Worm (Caenorhabditis elegans): ENCODE measurements around the gene rpl-43.

The rpl-43 gene

ce11 chrII:14155259-14156023 is at the start of gene rpl-43, which contains the start of gene xrn-2:
rpl-43 (plus strand) TSS chrII:14155294.
xrn-2 (plus strand) TSS chrII:14155768.
- no peak for TF ChIP-seq flt-1 (GFP tag; IDR thresholded peaks at IDR 0.05)
- no peak for TF ChIP-seq tab-1 (GFP tag; IDR thresholded peaks at IDR 0.05)
- no peak for TF ChIP-seq ztf-23 (GFP tag; IDR thresholded peaks at IDR 0.05)
- TF ChIP-seq ztf-29 (GFP tag; IDR thresholded peaks at IDR 0.05), result no peak
- TF ChIP-seq ref-1 (GFP tag; conservative IDR thresholded peaks at IDR 0.05), result no peak
- no peak for TF ChIP-seq T22C8.4 (GFP tag; IDR thresholded peaks at IDR 0.05)
- no peak for TF ChIP-seq med-1 (GFP tag; optimal IDR thresholded peaks at IDR 0.05; ENCODE audit: insufficient read depth)
- no peak for TF ChIP-seq klf-2 (GFP tag; conservative IDR thresholded peaks at IDR 0.05)
- TF ChIP-seq cog-1 (tag; optimal IDR thresholded peaks at IDR 0.05), result no peak

- TF ChIP-seq klf-2 (GFP tag; conservative IDR thresholded peaks at IDR 0.05), result no peak
- TF ChIP-seq ztf-23 (GFP tag; IDR thresholded peaks at IDR 0.05), result no peak
- TF ChIP-seq cog-1 (tag; optimal IDR thresholded peaks at IDR 0.05), result no peak
- TF ChIP-seq ref-1 (GFP tag; conservative IDR thresholded peaks at IDR 0.05), result no peak
- no peak for TF ChIP-seq T22C8.4 (GFP tag; IDR thresholded peaks at IDR 0.05)
- no peak for TF ChIP-seq tab-1 (GFP tag; IDR thresholded peaks at IDR 0.05)
- no peak for TF ChIP-seq med-1 (GFP tag; optimal IDR thresholded peaks at IDR 0.05; ENCODE audit: insufficient read depth)
- TF ChIP-seq ztf-29 (GFP tag; IDR thresholded peaks at IDR 0.05), result no peak
- TF ChIP-seq flt-1 (GFP tag; IDR thresholded peaks at IDR 0.05), result no peak
Measured at ce11 chrII:14106164-14106563, 48.9 kb upstream of the rpl-43 start.

- TF ChIP-seq ztf-23 (GFP tag; IDR thresholded peaks at IDR 0.05), result no peak
- no peak for TF ChIP-seq klf-2 (GFP tag; conservative IDR thresholded peaks at IDR 0.05)
- TF ChIP-seq ref-1 (GFP tag; conservative IDR thresholded peaks at IDR 0.05), result no peak
Measured at ce11 chrII:14109184-14109664, 45.9 kb upstream of the rpl-43 start, which contains the start of gene cpg-7. cpg-7 (minus strand) TSS chrII:14109234.

ce11 chrII:14112842-14113241 is 42.3 kb upstream of the rpl-43 start:
- TF ChIP-seq tab-1 (GFP tag; IDR thresholded peaks at IDR 0.05), result no peak
- TF ChIP-seq cog-1 (tag; optimal IDR thresholded peaks at IDR 0.05), result no peak
- no peak for TF ChIP-seq med-1 (GFP tag; optimal IDR thresholded peaks at IDR 0.05; ENCODE audit: insufficient read depth)
- TF ChIP-seq klf-2 (GFP tag; conservative IDR thresholded peaks at IDR 0.05), result no peak
- TF ChIP-seq T22C8.4 (GFP tag; IDR thresholded peaks at IDR 0.05), result no peak

- TF ChIP-seq klf-2 (GFP tag; conservative IDR thresholded peaks at IDR 0.05) (no peak), ztf-23 (GFP tag; IDR thresholded peaks at IDR 0.05) (no peak), cog-1 (tag; optimal IDR thresholded peaks at IDR 0.05) (no peak), flt-1 (GFP tag; IDR thresholded peaks at IDR 0.05) (no peak), tab-1 (GFP tag; IDR thresholded peaks at IDR 0.05) (no peak), T22C8.4 (GFP tag; IDR thresholded peaks at IDR 0.05) (no peak), ztf-29 (GFP tag; IDR thresholded peaks at IDR 0.05) (no peak), ref-1 (GFP tag; conservative IDR thresholded peaks at IDR 0.05) (no peak), med-1 (GFP tag; optimal IDR thresholded peaks at IDR 0.05; ENCODE audit: insufficient read depth) (no peak)
Measured at ce11 chrII:14118391-14118790, 36.7 kb upstream of the rpl-43 start.

- no peak for TF ChIP-seq klf-2 (GFP tag; conservative IDR thresholded peaks at IDR 0.05)
- TF ChIP-seq tab-1 (GFP tag; IDR thresholded peaks at IDR 0.05), result no peak
- no peak for TF ChIP-seq ref-1 (GFP tag; conservative IDR thresholded peaks at IDR 0.05)
- no peak for TF ChIP-seq ztf-29 (GFP tag; IDR thresholded peaks at IDR 0.05)
- TF ChIP-seq cog-1 (tag; optimal IDR thresholded peaks at IDR 0.05), result no peak
- no peak for TF ChIP-seq ztf-23 (GFP tag; IDR thresholded peaks at IDR 0.05)
- no peak for TF ChIP-seq flt-1 (GFP tag; IDR thresholded peaks at IDR 0.05)
- no peak for TF ChIP-seq med-1 (GFP tag; optimal IDR thresholded peaks at IDR 0.05; ENCODE audit: insufficient read depth)
- no peak for TF ChIP-seq T22C8.4 (GFP tag; IDR thresholded peaks at IDR 0.05)
Measured at ce11 chrII:14122065-14122464, 33.0 kb upstream of the rpl-43 start, which contains the start of gene K09E4.4. K09E4.4 (minus strand) TSS chrII:14122165.

- TF ChIP-seq T22C8.4 (GFP tag; IDR thresholded peaks at IDR 0.05), result no peak
- TF ChIP-seq ref-1 (GFP tag; conservative IDR thresholded peaks at IDR 0.05), result no peak
- no peak for TF ChIP-seq flt-1 (GFP tag; IDR thresholded peaks at IDR 0.05)
- TF ChIP-seq ztf-29 (GFP tag; IDR thresholded peaks at IDR 0.05), result no peak
- TF ChIP-seq med-1 (GFP tag; optimal IDR thresholded peaks at IDR 0.05; ENCODE audit: insufficient read depth), result no peak
- TF ChIP-seq klf-2 (GFP tag; conservative IDR thresholded peaks at IDR 0.05), result no peak
- TF ChIP-seq tab-1 (GFP tag; IDR thresholded peaks at IDR 0.05), result no peak
- no peak for TF ChIP-seq cog-1 (tag; optimal IDR thresholded peaks at IDR 0.05)
- no peak for TF ChIP-seq ztf-23 (GFP tag; IDR thresholded peaks at IDR 0.05)
Measured at ce11 chrII:14126841-14127240, 28.3 kb upstream of the rpl-43 start, which contains the start of gene K09E4.3. K09E4.3 (minus strand) TSS chrII:14126941.

ce11 chrII:14129191-14129590 is 25.9 kb upstream of the rpl-43 start:
- no peak for TF ChIP-seq tab-1 (GFP tag; IDR thresholded peaks at IDR 0.05)
- no peak for TF ChIP-seq ztf-23 (GFP tag; IDR thresholded peaks at IDR 0.05)
- TF ChIP-seq ref-1 (GFP tag; conservative IDR thresholded peaks at IDR 0.05), result no peak
- TF ChIP-seq cog-1 (tag; optimal IDR thresholded peaks at IDR 0.05), result no peak
- no peak for TF ChIP-seq klf-2 (GFP tag; conservative IDR thresholded peaks at IDR 0.05)

- TF ChIP-seq ref-1 (GFP tag; conservative IDR thresholded peaks at IDR 0.05) (no peak), flt-1 (GFP tag; IDR thresholded peaks at IDR 0.05) (no peak), ztf-23 (GFP tag; IDR thresholded peaks at IDR 0.05) (no peak), T22C8.4 (GFP tag; IDR thresholded peaks at IDR 0.05) (no peak), klf-2 (GFP tag; conservative IDR thresholded peaks at IDR 0.05) (no peak), ztf-29 (GFP tag; IDR thresholded peaks at IDR 0.05) (no peak), cog-1 (tag; optimal IDR thresholded peaks at IDR 0.05) (no peak), tab-1 (GFP tag; IDR thresholded peaks at IDR 0.05) (no peak), med-1 (GFP tag; optimal IDR thresholded peaks at IDR 0.05; ENCODE audit: insufficient read depth) (no peak)
Measured at ce11 chrII:14132733-14133132, 22.4 kb upstream of the rpl-43 start, which contains the start of gene algn-3. algn-3 (minus strand) TSS chrII:14132833.

Measured in whole organism, midembryonic.